3 fruit fly cellular contexts compared by ENCODE assay signal in the genomic region with DNA sequence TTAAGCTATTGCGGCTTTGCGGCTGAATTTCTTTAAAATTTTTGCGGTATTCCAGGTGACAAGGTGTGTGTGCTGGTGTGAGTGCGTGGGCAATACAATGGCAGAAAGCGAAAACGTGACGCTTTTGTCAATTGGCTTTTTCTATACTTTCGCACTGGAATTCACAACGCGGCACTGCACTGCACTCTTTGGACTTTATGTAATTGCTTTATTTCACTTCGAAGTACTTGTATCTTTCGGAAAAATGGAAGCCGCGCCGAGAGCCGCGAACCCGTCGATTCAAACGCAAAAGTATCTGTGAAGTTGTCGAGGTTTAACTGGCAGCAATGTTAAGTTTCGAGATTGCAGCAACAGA.
TF ChIP-seq lines count a peak whose summit lies in the region.

No protein-coding gene starts in this region.

- no peak for TF ChIP-seq CTCF in whole organism, embryonic (GFP tag; optimal IDR thresholded peaks at IDR 0.05; lab: Kevin White, UChicago)

TF ChIP-seq in whole organism, adult, 20 proteins besides CTCF, POLR2A, EP300 and RAD21:
- peak; percentile 38 for TF ChIP-seq CG12768 (GFP tag; optimal IDR thresholded peaks at IDR 0.05; lab: Kevin White, UChicago)
- no peak for TF ChIP-seq Crg-1 (GFP tag; optimal IDR thresholded peaks at IDR 0.05; lab: Kevin White, UChicago)

TF ChIP-seq in whole organism, embryonic, 481 proteins besides CTCF, POLR2A, EP300 and RAD21:
- TF ChIP-seq CG8290 (GFP tag; optimal IDR thresholded peaks at IDR 0.05; lab: Kevin White, UChicago): no peak
- TF ChIP-seq CG8290 (tag; optimal IDR thresholded peaks at IDR 0.05; lab: Kevin White, UChicago): peak in 1 of 2 experiments; percentile 9
- peak; percentile 8 for TF ChIP-seq Jarid2 (GFP tag; optimal IDR thresholded peaks at IDR 0.05; lab: Kevin White, UChicago)
- TF ChIP-seq Pdp1 (GFP tag; optimal IDR thresholded peaks at IDR 0.05; lab: Kevin White, UChicago): peak in 1 of 2 experiments; percentile 64
- no peak for TF ChIP-seq oc (tag; optimal IDR thresholded peaks at IDR 0.05; lab: Kevin White, UChicago)
- no peak for TF ChIP-seq ewg (GFP tag; optimal IDR thresholded peaks at IDR 0.05; lab: Kevin White, UChicago)
- TF ChIP-seq CG18599 (GFP tag; optimal IDR thresholded peaks at IDR 0.05; lab: Kevin White, UChicago): no peak
- TF ChIP-seq chm (GFP tag; IDR thresholded peaks at IDR 0.05; lab: Robert Waterston, UW): peak; percentile 61
- TF ChIP-seq CG17328 (GFP tag; IDR thresholded peaks at IDR 0.05; lab: Robert Waterston, UW): 0 out of 2 replicates have a peak, but pooled peaks have one; percentile 10
- TF ChIP-seq sens (GFP tag; lab: Kevin White, UChicago): peak; percentile 72
- TF ChIP-seq Sox100B (GFP tag; optimal IDR thresholded peaks at IDR 0.05; lab: Kevin White, UChicago): no peak
- TF ChIP-seq CG16815 (GFP tag; optimal IDR thresholded peaks at IDR 0.05; lab: Kevin White, UChicago): no peak
- peak; percentile 44; the same call in 2 of the 3 replicates for TF ChIP-seq ci (GFP tag; IDR thresholded peaks at IDR 0.05; lab: Robert Waterston, UW)

TF ChIP-seq in whole organism, pupa, 21 proteins besides CTCF, POLR2A, EP300 and RAD21:
- TF ChIP-seq rn (GFP tag; IDR thresholded peaks at IDR 0.05; lab: Robert Waterston, UW): no peak
- TF ChIP-seq CG9948 (tag; optimal IDR thresholded peaks at IDR 0.05; lab: Kevin White, UChicago): no peak
- no peak for TF ChIP-seq fd96Ca (GFP tag; IDR thresholded peaks at IDR 0.05; lab: Robert Waterston, UW)
- TF ChIP-seq CG4496 (GFP tag; IDR thresholded peaks at IDR 0.05; lab: Robert Waterston, UW): peak; percentile 5; the same call in 1 of the 3 replicates
- TF ChIP-seq Ets98B (GFP tag; IDR thresholded peaks at IDR 0.05; lab: Robert Waterston, UW): no peak
- TF ChIP-seq CG8301 (tag; optimal IDR thresholded peaks at IDR 0.05; lab: Kevin White, UChicago): no peak
- TF ChIP-seq D1 (tag; optimal IDR thresholded peaks at IDR 0.05; lab: Kevin White, UChicago): no peak
